Worm (Caenorhabditis elegans) whole organism, early embryonic: ENCODE measurements around the gene math-37.
"Not testable (repeated sequence)": the region's sequence is repeated elsewhere in the genome, so short reads cannot be mapped to it uniquely, and the experiment has no call there.

Experiments
- F13C5.2 ChIP-seq: sonication (generic microtip); optimal IDR thresholded peaks from 2 replicates; lab custom pipeline; 2017; ENCODE audit warnings: mild to moderate bottlenecking, missing genetic modification characterization, inconsistent platforms, missing compliant biosample characterization
- aly-1 ChIP-seq: sonication (generic microtip); optimal IDR thresholded peaks from 2 replicates; lab custom pipeline; 2016; ENCODE audit warnings: missing genetic modification characterization, missing compliant biosample characterization
- ceh-13 ChIP-seq: fragments of 200-800 bp; sonication (Bioruptor generic); optimal IDR thresholded peaks from 2 replicates; lab custom pipeline; 2018; ENCODE audit warnings: mild to moderate bottlenecking, missing genetic modification characterization, missing compliant biosample characterization
- ceh-36 ChIP-seq: sonication (generic microtip); optimal IDR thresholded peaks from 2 replicates; lab custom pipeline; 2016; ENCODE audit warnings: missing genetic modification characterization, inconsistent platforms, missing compliant biosample characterization
- ets-7 ChIP-seq: sonication (generic microtip); optimal IDR thresholded peaks from 2 replicates; lab custom pipeline; 2016; ENCODE audit warnings: missing genotype, missing genetic modification characterization, missing compliant biosample characterization
- hmbx-1 ChIP-seq: sonication (generic microtip); optimal IDR thresholded peaks from 2 replicates; lab custom pipeline; 2016; ENCODE audit warnings: mild to moderate bottlenecking, missing genetic modification characterization, missing compliant biosample characterization
- hmg-4 ChIP-seq: fragments of 200-800 bp; sonication (Bioruptor generic); optimal IDR thresholded peaks from 2 replicates; lab custom pipeline; 2018; ENCODE audit warnings: mild to moderate bottlenecking, missing genetic modification characterization, missing compliant biosample characterization
- hnd-1 ChIP-seq: sonication (generic microtip); optimal IDR thresholded peaks from 2 replicates; lab custom pipeline; 2016; ENCODE audit warnings: missing genetic modification characterization, missing compliant biosample characterization
- pes-1 ChIP-seq: fragments of 200-800 bp; sonication (Bioruptor generic); IDR thresholded peaks from 2 replicates; pipeline ENCODE4 v1.3.6; 2022; ENCODE audit warnings: missing genetic modification reagents, missing genetic modification characterization, missing compliant biosample characterization
- tbx-11 ChIP-seq: fragments of 200-800 bp; sonication (Bioruptor generic); IDR thresholded peaks from 2 replicates; pipeline ENCODE4 v1.3.6; 2022; ENCODE audit warnings: missing genetic modification characterization, missing compliant biosample characterization

Gene math-37

DNA sequence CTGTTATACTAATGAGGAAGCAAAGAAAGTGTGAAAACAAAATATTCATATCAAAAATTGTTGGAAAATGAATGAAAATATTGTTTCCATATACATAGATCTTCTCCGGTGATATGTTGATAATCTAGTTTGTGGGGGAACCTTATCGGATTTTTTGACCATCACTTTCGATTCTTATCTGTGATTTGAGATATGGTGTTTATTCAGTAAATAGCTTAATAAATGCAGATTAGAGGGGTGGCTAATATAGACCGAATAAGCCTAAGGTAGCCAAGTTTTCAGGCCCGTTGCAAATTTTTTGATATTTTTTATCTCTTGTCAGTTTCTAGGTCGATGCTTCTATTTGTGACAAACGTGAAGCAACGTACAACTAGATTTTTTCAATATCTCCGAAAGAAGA, 50.6 kb downstream of the math-37 start, which contains the start of gene F07E5.7:
Gene F07E5.7, minus strand, starts transcription at position 101 of the 400 bp plus-strand sequence.
- TF ChIP-seq pes-1 (GFP tag; lab: Robert Waterston, UW), result no peak
- TF ChIP-seq ceh-36 (tag; lab: Kevin White, UChicago), result no peak
- no peak for TF ChIP-seq aly-1 (tag; lab: Kevin White, UChicago)
- TF ChIP-seq hnd-1 (tag; lab: Kevin White, UChicago), result no peak
- no peak for TF ChIP-seq ets-7
- no peak for TF ChIP-seq tbx-11 (GFP tag; lab: Robert Waterston, UW)
- no peak for TF ChIP-seq hmbx-1
- no peak for TF ChIP-seq hmg-4
- no peak for TF ChIP-seq ceh-13 (GFP tag; lab: Kevin White, UChicago)

- TF ChIP-seq F13C5.2, ceh-36, hnd-1 (tag; lab: Kevin White, UChicago): not testable (repeated sequence)
These were observed 54.5 kb downstream of the math-37 start, which contains the start of gene F07E5.12 for ce11 chrII:2067451-2068021. Gene F07E5.12 (plus strand): TSS chrII:2067971.
